Worm (Caenorhabditis elegans): ENCODE data around the gene F54E7.6.

F54E7.6 gene

ce11 chrIII:5653692-5654105, 7.2 kb downstream of the F54E7.6 start (continued):
- no peak for TF ChIP-seq F37B4.10 (GFP tag; IDR thresholded peaks at IDR 0.05)
- no peak for TF ChIP-seq rpc-1 (optimal IDR thresholded peaks at IDR 0.05)
- no peak for TF ChIP-seq rpc-1 (tag; optimal IDR thresholded peaks at IDR 0.05)
- TF ChIP-seq him-1 (tag; optimal IDR thresholded peaks at IDR 0.05) = peak; percentile 95
- no peak for TF ChIP-seq nhr-120 (GFP tag; IDR thresholded peaks at IDR 0.05)
- TF ChIP-seq zim-3 (tag; optimal IDR thresholded peaks at IDR 0.05) = no peak
- no peak for TF ChIP-seq cebp-1 (GFP tag; IDR thresholded peaks at IDR 0.05)
- no peak for TF ChIP-seq cebp-1 (tag; optimal IDR thresholded peaks at IDR 0.05)
- TF ChIP-seq ceh-100 (GFP tag; IDR thresholded peaks at IDR 0.05) = peak; percentile 30; the same call in 1 of the 2 replicates
- no peak for TF ChIP-seq attf-5 (GFP tag; optimal IDR thresholded peaks at IDR 0.05)
- TF ChIP-seq ztf-26 (tag; optimal IDR thresholded peaks at IDR 0.05) = no peak
- TF ChIP-seq athp-1 (tag; optimal IDR thresholded peaks at IDR 0.05) = peak; percentile 59
- peak; percentile 45 for TF ChIP-seq hrde-1 (tag; optimal IDR thresholded peaks at IDR 0.05; ENCODE audit: borderline replicate concordance)
- peak; percentile 90 for TF ChIP-seq F49E8.2 (tag; optimal IDR thresholded peaks at IDR 0.05; ENCODE audit: insufficient read depth)
- TF ChIP-seq repo-1 (tag; optimal IDR thresholded peaks at IDR 0.05) = peak; percentile 53
- TF ChIP-seq tbx-9 (tag; optimal IDR thresholded peaks at IDR 0.05; ENCODE audit: borderline replicate concordance) = no peak
- peak; percentile 54; the same call in 1 of the 2 replicates for TF ChIP-seq madf-8 (GFP tag; conservative IDR thresholded peaks at IDR 0.05)
- peak; percentile 88 for TF ChIP-seq lin-54 (GFP tag; optimal IDR thresholded peaks at IDR 0.05)
- TF ChIP-seq chd-7 (tag; optimal IDR thresholded peaks at IDR 0.05) = no peak
- TF ChIP-seq B0019.2 (GFP tag; conservative IDR thresholded peaks at IDR 0.05) = no peak
- no peak for TF ChIP-seq bed-2 (GFP tag; IDR thresholded peaks at IDR 0.05)
- TF ChIP-seq dpl-1 (GFP tag; optimal IDR thresholded peaks at IDR 0.05) = no peak
- no peak for TF ChIP-seq ztf-3 (GFP tag; optimal IDR thresholded peaks at IDR 0.05)
- no peak for TF ChIP-seq mel-28 (tag; optimal IDR thresholded peaks at IDR 0.05; ENCODE audit: borderline replicate concordance)
- TF ChIP-seq ceh-91 (GFP tag; IDR thresholded peaks at IDR 0.05) = no peak
- TF ChIP-seq nhr-27 (tag; optimal IDR thresholded peaks at IDR 0.05) = no peak
- TF ChIP-seq akir-1 (GFP tag; optimal IDR thresholded peaks at IDR 0.05) = no peak
- TF ChIP-seq xnd-1 (tag; optimal IDR thresholded peaks at IDR 0.05) = peak; percentile 68
- no peak for TF ChIP-seq F52B5.7 (tag; optimal IDR thresholded peaks at IDR 0.05)
- peak; percentile 24; the same call in 1 of the 2 replicates for TF ChIP-seq ekl-4 (GFP tag; IDR thresholded peaks at IDR 0.05)

DNA sequence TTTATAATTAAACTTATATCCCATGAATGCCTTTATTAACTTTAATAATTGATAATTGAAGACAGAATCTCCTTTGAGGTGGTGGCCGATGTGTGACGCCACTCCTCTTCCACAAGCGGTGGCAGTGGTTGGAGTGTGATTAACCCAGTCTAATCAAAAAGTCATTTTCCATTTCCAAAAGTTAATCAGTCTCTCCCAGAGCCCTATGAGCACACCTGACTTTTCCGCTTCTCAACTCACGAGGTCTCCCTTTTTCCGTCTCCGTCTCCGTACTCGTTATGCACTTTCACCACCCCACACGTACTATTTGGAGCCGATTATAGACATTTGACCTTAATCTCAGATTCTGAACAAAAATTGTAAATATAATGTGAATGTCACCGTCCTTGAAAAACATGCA, 18.2 kb downstream of the F54E7.6 start:
- TF ChIP-seq gei-17 (GFP tag; optimal IDR thresholded peaks at IDR 0.05) (no peak), ztf-3 (GFP tag; optimal IDR thresholded peaks at IDR 0.05) (no peak), F55B11.4 (tag; optimal IDR thresholded peaks at IDR 0.05; ENCODE audit: borderline replicate concordance, insufficient read depth) (no peak), egl-44 (GFP tag; IDR thresholded peaks at IDR 0.05) (no peak), K11D2.4 (GFP tag; IDR thresholded peaks at IDR 0.05) (no peak), pha-4 (tag; optimal IDR thresholded peaks at IDR 0.05) (no peak), ztf-25 (GFP tag; IDR thresholded peaks at IDR 0.05) (no peak), ceh-27 (GFP tag; optimal IDR thresholded peaks at IDR 0.05) (no peak), F37B4.10 (GFP tag; IDR thresholded peaks at IDR 0.05) (no peak), let-526 (GFP tag; IDR thresholded peaks at IDR 0.05) (no peak)

ce11 chrIII:5639893-5640292, 21.0 kb downstream of the F54E7.6 start:
- TF ChIP-seq cebp-1 (GFP tag; IDR thresholded peaks at IDR 0.05) = no peak
- peak; percentile 6 for TF ChIP-seq cebp-1 (tag; optimal IDR thresholded peaks at IDR 0.05)
- TF ChIP-seq snpc-4 (GFP tag; optimal IDR thresholded peaks at IDR 0.05) = no peak
- peak in 1 of 4 experiments; percentile 59 for TF ChIP-seq snpc-4 (tag; optimal IDR thresholded peaks at IDR 0.05)
- no peak for TF ChIP-seq fkh-3 (tag; optimal IDR thresholded peaks at IDR 0.05)
- TF ChIP-seq hmg-1.2 (GFP tag; IDR thresholded peaks at IDR 0.05) = peak; percentile 52; the same call in 1 of the 2 replicates
